Worm (Caenorhabditis elegans) whole organism, young adult: Measurements from ENCODE around the gene acdh-10.

Source experiments
- attf-3 ChIP-seq: fragments of 200-800 bp; sonication (Bioruptor generic); conservative IDR thresholded peaks from 2 replicates; pipeline ENCODE4 v1.3.6; 2022; ENCODE audit warnings: missing genetic modification reagents, missing genetic modification characterization, missing compliant biosample characterization
- ceh-100 ChIP-seq: fragments of 200-800 bp; sonication (Bioruptor generic); IDR thresholded peaks from 2 replicates; pipeline ENCODE4 v1.3.6; 2022; ENCODE audit warnings: missing genetic modification reagents, missing genetic modification characterization, missing compliant biosample characterization
- pha-4 ChIP-seq: fragments of 150-350 bp; sonication (generic microtip); optimal IDR thresholded peaks from 2 replicates; lab custom pipeline; 2014; ENCODE audit warnings: missing biosample characterization, missing genetic modification reagents, missing genetic modification characterization
- unc-130 ChIP-seq: sonication (generic microtip); optimal IDR thresholded peaks from 2 replicates; lab custom pipeline; 2016; ENCODE audit warnings: missing genetic modification reagents, missing genetic modification characterization, missing compliant biosample characterization
- unc-62 ChIP-seq: fragments of 150-350 bp; optimal IDR thresholded peaks from 2 replicates; lab custom pipeline; 2014; ENCODE audit warnings: missing biosample characterization, missing genetic modification reagents, missing genetic modification characterization

DNA sequence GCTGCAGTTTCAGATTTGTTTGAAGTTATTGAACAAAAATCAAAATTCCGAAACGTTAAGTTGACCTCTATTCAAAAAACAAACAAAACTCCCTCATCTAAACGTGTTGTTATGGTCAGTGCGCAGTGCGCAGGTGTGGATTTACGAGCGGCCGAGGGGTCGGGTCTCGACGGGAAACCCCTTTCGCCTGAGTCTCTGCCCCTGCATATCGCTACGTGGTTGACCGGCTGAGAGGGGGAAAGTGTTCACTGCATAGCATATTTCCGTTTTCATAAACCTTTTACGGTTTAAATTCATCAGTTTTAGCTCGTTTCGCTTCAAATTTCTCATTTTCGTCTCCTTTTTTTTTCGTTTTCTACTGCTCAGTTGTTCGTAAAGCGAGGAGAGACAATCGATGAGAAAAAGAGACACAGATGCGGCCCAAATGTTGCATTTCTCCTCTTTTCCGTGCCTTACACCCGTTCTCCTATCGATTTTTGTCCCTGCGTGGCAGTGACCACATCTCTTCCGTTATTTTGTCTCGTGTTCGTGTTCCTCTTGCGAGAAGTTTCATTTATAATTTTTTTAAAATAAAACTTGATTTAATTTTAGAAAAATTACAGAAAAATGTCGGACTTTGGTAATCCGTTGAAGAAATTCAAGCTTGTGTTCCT lies 7.3 kb upstream of the acdh-10 start, which contains the start of gene rab-6.2:
- TF ChIP-seq attf-3 (no peak), unc-130 (GFP tag; lab: Kevin White, UChicago) (no peak), unc-62 (GFP tag; lab: Kevin White, UChicago) (no peak), pha-4 (tag; lab: Kevin White, UChicago) (no peak), ceh-100 (GFP tag; lab: Robert Waterston, UW) (no peak)
